Fruit fly (Drosophila melanogaster) whole organism, embryonic: ENCODE results near the gene CG34347.

ENCODE experiments used
- Asciz ChIP-seq: fragments of 200-800 bp; sonication (Bioruptor generic); optimal IDR thresholded peaks from 2 replicates; lab custom pipeline; 2017; ENCODE audit warnings: missing biosample characterization, mild to moderate bottlenecking, missing genetic modification characterization, missing genetic modification reagents
- Atf6 ChIP-seq: fragments of 200-800 bp; sonication (Bioruptor generic); IDR thresholded peaks from 2 replicates; pipeline ENCODE4 v1.3.6; 2022; ENCODE audit warnings: missing biosample characterization, missing genetic modification characterization
- Bgb ChIP-seq: fragments of 200-800 bp; sonication (Bioruptor generic); IDR thresholded peaks from 2 replicates; pipeline ENCODE4 v1.3.6; 2022; ENCODE audit warnings: missing biosample characterization, missing genetic modification characterization; ENCODE audit not compliant: partially characterized antibody
- Blimp-1 ChIP-seq: fragments of 200-800 bp; sonication (Bioruptor generic); optimal IDR thresholded peaks from 3 replicates; lab custom pipeline; 2018; ENCODE audit warnings: missing biosample characterization, missing genetic modification characterization, mild to moderate bottlenecking, moderate library complexity, missing genetic modification reagents
- Bteb2 ChIP-seq: fragments of 200-800 bp; sonication (Bioruptor generic); optimal IDR thresholded peaks from 2 replicates; lab custom pipeline; 2016; ENCODE audit warnings: missing biosample characterization, missing genetic modification characterization
- CG10147 ChIP-seq: fragments of 200-800 bp; sonication (Bioruptor generic); optimal IDR thresholded peaks from 2 replicates; lab custom pipeline; 2019; ENCODE audit warnings: missing biosample characterization, mild to moderate bottlenecking, missing genetic modification characterization, moderate library complexity
- CG11456 ChIP-seq: fragments of 200-800 bp; sonication (Bioruptor generic); IDR thresholded peaks from 3 replicates; pipeline ENCODE4 v1.3.6; 2022; ENCODE audit warnings: missing biosample characterization, missing genetic modification characterization
- CG12104 ChIP-seq: fragments of 200-800 bp; sonication (Bioruptor generic); optimal IDR thresholded peaks from 3 replicates; lab custom pipeline; 2016; ENCODE audit warnings: missing biosample characterization, missing genetic modification characterization
- CG12391 ChIP-seq: fragments of 200-800 bp; sonication (Bioruptor generic); optimal IDR thresholded peaks from 3 replicates; lab custom pipeline; 2018; ENCODE audit warnings: missing biosample characterization, mild to moderate bottlenecking, missing genetic modification characterization, moderate library complexity
- CG13775 ChIP-seq: fragments of 200-800 bp; sonication (Bioruptor generic); optimal IDR thresholded peaks from 3 replicates; lab custom pipeline; 2017; ENCODE audit warnings: missing biosample characterization, mild to moderate bottlenecking, missing genetic modification characterization
- CG14860 ChIP-seq: fragments of 200-800 bp; sonication (Bioruptor generic); IDR thresholded peaks from 3 replicates; pipeline ENCODE4 v1.3.6; 2022; ENCODE audit warnings: missing biosample characterization, missing genetic modification characterization; ENCODE audit not compliant: partially characterized antibody
- CG15269 ChIP-seq: fragments of 200-800 bp; sonication (Bioruptor generic); optimal IDR thresholded peaks from 2 replicates; lab custom pipeline; 2018; ENCODE audit warnings: missing biosample characterization, mild to moderate bottlenecking, missing genetic modification characterization, moderate library complexity
- CG1603 ChIP-seq: fragments of 200-800 bp; sonication (Bioruptor generic); optimal IDR thresholded peaks from 2 replicates; lab custom pipeline; 2019; ENCODE audit warnings: missing biosample characterization, mild to moderate bottlenecking, missing genetic modification characterization, moderate library complexity
- CG17359 ChIP-seq: fragments of 200-800 bp; sonication (Bioruptor generic); optimal IDR thresholded peaks from 3 replicates; lab custom pipeline; 2018; ENCODE audit warnings: missing biosample characterization, mild to moderate bottlenecking, missing genetic modification characterization, moderate library complexity
- CG3065 ChIP-seq: fragments of 200-800 bp; sonication (Bioruptor generic); optimal IDR thresholded peaks from 2 replicates; lab custom pipeline; 2016; ENCODE audit warnings: missing biosample characterization, missing genetic modification characterization
- CG31365 ChIP-seq: fragments of 200-800 bp; sonication (Bioruptor generic); optimal IDR thresholded peaks from 2 replicates; lab custom pipeline; 2018; ENCODE audit warnings: missing biosample characterization, mild to moderate bottlenecking, missing genetic modification characterization
- CG32532 ChIP-seq: fragments of 200-800 bp; sonication (Bioruptor generic); IDR thresholded peaks from 2 replicates; pipeline ENCODE4 v1.3.6; 2022; ENCODE audit warnings: missing biosample characterization, missing genetic modification characterization
- CG33557 ChIP-seq: fragments of 200-800 bp; sonication (Bioruptor generic); optimal IDR thresholded peaks from 2 replicates; lab custom pipeline; 2019; ENCODE audit warnings: missing biosample characterization, mild to moderate bottlenecking, missing genetic modification characterization, moderate library complexity
- CG4707 ChIP-seq: fragments of 200-800 bp; sonication (Bioruptor generic); optimal IDR thresholded peaks from 2 replicates; lab custom pipeline; 2018; ENCODE audit warnings: missing biosample characterization, mild to moderate bottlenecking, missing genetic modification characterization, moderate library complexity
- CG4730 ChIP-seq: fragments of 200-800 bp; sonication (Bioruptor generic); IDR thresholded peaks from 2 replicates; pipeline ENCODE4 v1.3.6; 2022; ENCODE audit warnings: missing biosample characterization, missing genetic modification characterization
- CG5180 ChIP-seq: fragments of 200-800 bp; sonication (Bioruptor generic); optimal IDR thresholded peaks from 3 replicates; lab custom pipeline; 2017; ENCODE audit warnings: missing biosample characterization, missing genetic modification characterization, mild to moderate bottlenecking, moderate library complexity, missing genetic modification reagents
- Chrac-16 ChIP-seq: fragments of 200-800 bp; sonication (Bioruptor generic); optimal IDR thresholded peaks from 3 replicates; lab custom pipeline; 2016; ENCODE audit warnings: missing biosample characterization, missing genetic modification characterization
- D19A ChIP-seq: fragments of 200-800 bp; optimal IDR thresholded peaks from 3 replicates; lab custom pipeline; 2019; ENCODE audit warnings: missing biosample characterization, mild to moderate bottlenecking, missing genetic modification characterization, moderate library complexity
- Hand ChIP-seq: fragments of 200-800 bp; sonication (Bioruptor generic); optimal IDR thresholded peaks from 2 replicates; lab custom pipeline; 2017; ENCODE audit warnings: mild to moderate bottlenecking, missing biosample characterization, missing genetic modification reagents, missing genetic modification characterization
- Hey ChIP-seq: fragments of 200-800 bp; sonication (Bioruptor generic); optimal IDR thresholded peaks from 3 replicates; lab custom pipeline; 2018; ENCODE audit warnings: missing biosample characterization, mild to moderate bottlenecking, missing genetic modification characterization
- Lhr ChIP-seq: fragments of 200-800 bp; sonication (Bioruptor generic); optimal IDR thresholded peaks from 3 replicates; lab custom pipeline; 2017; ENCODE audit warnings: mild to moderate bottlenecking, missing biosample characterization, missing genetic modification reagents, missing genetic modification characterization
- MESR4 ChIP-seq: fragments of 200-800 bp; sonication (Bioruptor generic); optimal IDR thresholded peaks from 2 replicates; lab custom pipeline; 2018; ENCODE audit warnings: missing biosample characterization, mild to moderate bottlenecking, missing genetic modification characterization, moderate library complexity
- MTF-1 ChIP-seq: fragments of 200-800 bp; sonication (Bioruptor generic); optimal IDR thresholded peaks from 2 replicates; lab custom pipeline; 2018; ENCODE audit warnings: missing biosample characterization, mild to moderate bottlenecking, missing genetic modification characterization, borderline replicate concordance
- Six4 ChIP-seq: fragments of 200-800 bp; sonication (Bioruptor generic); optimal IDR thresholded peaks from 2 replicates; lab custom pipeline; 2016; ENCODE audit warnings: missing biosample characterization, missing genetic modification characterization
- Sry-δ ChIP-seq: fragments of 200-800 bp; sonication (Bioruptor generic); optimal IDR thresholded peaks from 2 replicates; lab custom pipeline; 2016; ENCODE audit warnings: missing biosample characterization, missing genetic modification characterization
- Ssrp ChIP-seq: fragments of 200-800 bp; sonication (Bioruptor generic); optimal IDR thresholded peaks from 2 replicates; lab custom pipeline; 2018; ENCODE audit warnings: missing biosample characterization, mild to moderate bottlenecking, missing genetic modification characterization, moderate library complexity
- Tbp ChIP-seq: fragments of >200 bp; optimal IDR thresholded peaks from 2 replicates; lab custom pipeline; 2018; ENCODE audit warnings: missing biosample characterization, missing genetic modification characterization
- Xbp1 ChIP-seq: fragments of 200-800 bp; sonication (Bioruptor generic); optimal IDR thresholded peaks from 3 replicates; lab custom pipeline; 2016; ENCODE audit warnings: missing biosample characterization, mild to moderate bottlenecking, missing genetic modification characterization
- Xrp1 ChIP-seq: fragments of 200-800 bp; sonication (Bioruptor generic); IDR thresholded peaks from 2 replicates; pipeline ENCODE4 v1.3.6; 2022; ENCODE audit warnings: missing biosample characterization, missing genetic modification characterization
- ap ChIP-seq: fragments of 200-800 bp; sonication (Bioruptor generic); IDR thresholded peaks from 2 replicates; pipeline ENCODE4 v1.3.6; 2022; ENCODE audit warnings: missing biosample characterization, missing genetic modification characterization
- ase ChIP-seq: fragments of 200-800 bp; sonication (Bioruptor generic); IDR thresholded peaks from 3 replicates; pipeline ENCODE4 v1.3.6; 2022; ENCODE audit warnings: missing biosample characterization, missing genetic modification characterization
- bbx ChIP-seq: fragments of 200-800 bp; sonication (Bioruptor generic); IDR thresholded peaks from 2 replicates; pipeline ENCODE4 v1.3.6; 2022; ENCODE audit warnings: missing biosample characterization, missing genetic modification characterization; ENCODE audit not compliant: partially characterized antibody
- bsh ChIP-seq, 2 experiments: fragments of 200-800 bp; sonication (Bioruptor generic); optimal IDR thresholded peaks; 2 replicates each; lab custom pipeline; 2017 to 2018; ENCODE audit warnings: mild to moderate bottlenecking in 2 of 2, missing biosample characterization in 2 of 2, missing genetic modification characterization in 2 of 2, moderate library complexity in 1 of 2
- fd96Cb ChIP-seq: fragments of 200-800 bp; sonication (Bioruptor generic); optimal IDR thresholded peaks from 2 replicates; lab custom pipeline; 2018; ENCODE audit warnings: missing biosample characterization, mild to moderate bottlenecking, missing genetic modification characterization, moderate library complexity
- fu2 ChIP-seq: fragments of 200-800 bp; sonication (Bioruptor generic); optimal IDR thresholded peaks from 2 replicates; lab custom pipeline; 2016; ENCODE audit warnings: missing biosample characterization, missing genetic modification characterization
- nau ChIP-seq: fragments of 200-800 bp; sonication (Bioruptor generic); optimal IDR thresholded peaks from 3 replicates; lab custom pipeline; 2017; ENCODE audit warnings: missing biosample characterization, mild to moderate bottlenecking, missing genetic modification characterization, missing genetic modification reagents
- odd ChIP-seq: fragments of 200-800 bp; sonication (Bioruptor generic); optimal IDR thresholded peaks from 2 replicates; lab custom pipeline; 2017; ENCODE audit warnings: missing biosample characterization, mild to moderate bottlenecking, missing genetic modification characterization
- pho ChIP-seq: fragments of 200-800 bp; sonication (Bioruptor generic); optimal IDR thresholded peaks from 2 replicates; lab custom pipeline; 2016; ENCODE audit warnings: missing biosample characterization, missing genetic modification characterization
- pum ChIP-seq: fragments of 200-800 bp; sonication (Bioruptor generic); optimal IDR thresholded peaks from 2 replicates; lab custom pipeline; 2016; ENCODE audit warnings: missing biosample characterization, missing genetic modification characterization
- ranshi ChIP-seq: fragments of 200-800 bp; sonication (Bioruptor generic); IDR thresholded peaks from 2 replicates; pipeline ENCODE4 v1.3.6; 2022; ENCODE audit warnings: missing biosample characterization, missing genetic modification characterization
- run ChIP-seq: fragments of 200-800 bp; sonication (Bioruptor generic); optimal IDR thresholded peaks from 3 replicates; lab custom pipeline; 2018; ENCODE audit warnings: missing biosample characterization, mild to moderate bottlenecking, missing genetic modification characterization
- scrt ChIP-seq: fragments of 200-800 bp; sonication (Bioruptor generic); optimal IDR thresholded peaks from 2 replicates; lab custom pipeline; 2018; ENCODE audit warnings: missing biosample characterization, mild to moderate bottlenecking, missing genetic modification characterization, moderate library complexity
- unpg ChIP-seq: fragments of 200-800 bp; sonication (Bioruptor generic); optimal IDR thresholded peaks from 3 replicates; lab custom pipeline; 2018; ENCODE audit warnings: missing biosample characterization, mild to moderate bottlenecking, missing genetic modification characterization, moderate library complexity
- yki ChIP-seq: fragments of >200 bp; optimal IDR thresholded peaks from 3 replicates; lab custom pipeline; 2018

Gene CG34347

dm6 chr3R:31381216-31381688, 70.3 kb downstream of the CG34347 start (continued):
- TF ChIP-seq scrt (GFP tag; lab: Kevin White, UChicago) = no peak
- TF ChIP-seq unpg (GFP tag; lab: Kevin White, UChicago) = peak; percentile 75
- TF ChIP-seq Blimp-1 (GFP tag; lab: Kevin White, UChicago) = peak; percentile 31
- peak; percentile 33 to 65 for TF ChIP-seq bsh (GFP tag; optimal IDR thresholded peaks at IDR 0.05; lab: Kevin White, UChicago)
- TF ChIP-seq nau (GFP tag; lab: Kevin White, UChicago) = no peak
- TF ChIP-seq CG4730 = 0 out of 2 replicates have a peak, but pooled peaks have one; percentile 8
- TF ChIP-seq bbx (GFP tag; lab: Robert Waterston, UW) = peak; percentile 40; the same call in 1 of the 2 replicates
- TF ChIP-seq pum (GFP tag; lab: Kevin White, UChicago) = peak; percentile 16
- peak; percentile 23; the same call in 1 of the 3 replicates for TF ChIP-seq ase (GFP tag; lab: Robert Waterston, UW)
- 0 out of 3 replicates have a peak, but pooled peaks have one; percentile 50 for TF ChIP-seq CG11456 (GFP tag; lab: Robert Waterston, UW)
- TF ChIP-seq Hand (GFP tag; lab: Kevin White, UChicago) = peak; percentile 7
- TF ChIP-seq CG14860 (GFP tag; lab: Robert Waterston, UW) = no peak
- TF ChIP-seq CG5180 (GFP tag; lab: Kevin White, UChicago) = no peak
- TF ChIP-seq MESR4 (GFP tag; lab: Kevin White, UChicago) = peak; percentile 20
- no peak for TF ChIP-seq ap (GFP tag; lab: Robert Waterston, UW)
- no peak for TF ChIP-seq Six4
- TF ChIP-seq yki (lab: Kevin White, UChicago) = no peak
- TF ChIP-seq Sry-δ (GFP tag; lab: Kevin White, UChicago) = no peak
- no peak for TF ChIP-seq CG12104 (GFP tag; lab: Kevin White, UChicago)
- TF ChIP-seq CG15269 = peak; percentile 55
- no peak for TF ChIP-seq MTF-1 (GFP tag; lab: Kevin White, UChicago)
- no peak for TF ChIP-seq CG33557 (GFP tag; lab: Kevin White, UChicago)
- TF ChIP-seq Xbp1 (GFP tag; lab: Kevin White, UChicago) = peak; percentile 50
- TF ChIP-seq CG1603 = peak; percentile 77
- TF ChIP-seq Chrac-16 = peak; percentile 28
- no peak for TF ChIP-seq CG31365
- TF ChIP-seq fu2 (GFP tag; lab: Kevin White, UChicago) = peak; percentile 68
- TF ChIP-seq CG10147 (GFP tag; lab: Kevin White, UChicago) = no peak
- TF ChIP-seq CG3065 (GFP tag; lab: Kevin White, UChicago) = no peak
- peak; percentile 19 for TF ChIP-seq Ssrp (tag; lab: Kevin White, UChicago)
- peak; percentile 39 for TF ChIP-seq CG4707 (GFP tag; lab: Kevin White, UChicago)
- peak; percentile 50 for TF ChIP-seq CG17359 (tag; lab: Kevin White, UChicago)
- TF ChIP-seq Lhr (GFP tag; lab: Kevin White, UChicago) = peak; percentile 58
- TF ChIP-seq ranshi (GFP tag; lab: Robert Waterston, UW) = peak; percentile 62
- TF ChIP-seq fd96Cb (tag; lab: Kevin White, UChicago) = no peak
- peak; percentile 4 for TF ChIP-seq odd (GFP tag; lab: Kevin White, UChicago)
- TF ChIP-seq D19A (tag; lab: Kevin White, UChicago) = no peak
- TF ChIP-seq Asciz = peak; percentile 14
- TF ChIP-seq Bteb2 (GFP tag; lab: Kevin White, UChicago) = no peak
- peak; percentile 77 for TF ChIP-seq Bgb (GFP tag; lab: Robert Waterston, UW)
- TF ChIP-seq Atf6 (GFP tag; lab: Robert Waterston, UW) = peak; percentile 55; the same call in 1 of the 2 replicates
- TF ChIP-seq Hey (tag; lab: Kevin White, UChicago) = no peak
- TF ChIP-seq CG12391 (tag; lab: Kevin White, UChicago) = peak; percentile 67
- TF ChIP-seq Xrp1 (GFP tag; lab: Robert Waterston, UW) = peak; percentile 47; the same call in 1 of the 2 replicates
- TF ChIP-seq CG13775 (GFP tag; lab: Kevin White, UChicago) = peak; percentile 48
- TF ChIP-seq pho (GFP tag; lab: Kevin White, UChicago) = peak; percentile 78
- TF ChIP-seq CG32532 = peak; percentile 78
- TF ChIP-seq run (tag; lab: Kevin White, UChicago) = no peak
- TF ChIP-seq Tbp (GFP tag; lab: Kevin White, UChicago) = no peak
